Worm (Caenorhabditis elegans) whole organism, midembryonic: ENCODE data around the gene kel-1.

Experiments used
- cog-1 ChIP-seq: sonication (generic microtip); optimal IDR thresholded peaks from 2 replicates; lab custom pipeline; 2016; ENCODE audit warnings: missing genetic modification characterization, missing compliant biosample characterization
- flt-1 ChIP-seq: fragments of 200-800 bp; sonication (Bioruptor generic); IDR thresholded peaks from 2 replicates; pipeline ENCODE4 v1.3.6; 2022; ENCODE audit warnings: missing genetic modification characterization, missing compliant biosample characterization
- klf-2 ChIP-seq: fragments of 200-800 bp; sonication (Bioruptor generic); conservative IDR thresholded peaks from 2 replicates; pipeline ENCODE4 v1.3.6; 2022; ENCODE audit warnings: missing genetic modification reagents, missing genetic modification characterization, missing compliant biosample characterization
- tab-1 ChIP-seq: fragments of 200-800 bp; sonication (Bioruptor generic); IDR thresholded peaks from 2 replicates; pipeline ENCODE4 v1.3.6; 2022; ENCODE audit warnings: missing genetic modification characterization, missing compliant biosample characterization
- ztf-23 ChIP-seq: fragments of 200-800 bp; sonication (Bioruptor generic); IDR thresholded peaks from 2 replicates; pipeline ENCODE4 v1.3.6; 2022; ENCODE audit warnings: missing genetic modification reagents, missing genetic modification characterization, missing compliant biosample characterization
- ztf-29 ChIP-seq: fragments of 200-800 bp; sonication (Bioruptor generic); IDR thresholded peaks from 2 replicates; pipeline ENCODE4 v1.3.6; 2022; ENCODE audit warnings: missing genetic modification reagents, missing genetic modification characterization, missing compliant biosample characterization

DNA sequence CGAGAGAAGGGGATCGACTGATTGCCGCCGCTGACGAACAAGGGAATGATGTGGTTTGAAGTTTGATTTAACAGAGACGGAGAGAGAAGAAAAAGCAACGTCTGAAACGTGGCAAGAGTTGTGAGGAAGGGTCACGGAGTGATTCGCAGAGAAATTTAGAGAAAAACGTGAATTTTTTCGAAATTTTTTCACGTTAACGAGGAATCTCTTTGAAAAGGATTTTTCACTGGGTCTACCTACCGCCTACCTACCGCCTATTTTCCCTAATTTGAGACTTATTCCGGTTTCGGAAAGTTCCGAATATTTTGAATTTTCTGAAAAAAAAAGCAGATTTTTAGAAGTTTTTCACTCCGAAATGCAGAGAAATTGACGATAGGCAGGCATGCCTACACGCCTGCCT lies 20.7 kb downstream of the kel-1 start, which contains the start of gene fcmt-1:
- TF ChIP-seq flt-1 (GFP tag; lab: Robert Waterston, UW) (no peak), cog-1 (tag; lab: Kevin White, UChicago) (no peak), klf-2 (GFP tag; lab: Robert Waterston, UW) (no peak), ztf-29 (GFP tag; lab: Robert Waterston, UW) (no peak), tab-1 (GFP tag; lab: Robert Waterston, UW) (no peak), ztf-23 (GFP tag; lab: Robert Waterston, UW) (no peak)
